Worm (Caenorhabditis elegans): ENCODE measurements around the gene cpg-23.

- TF ChIP-seq ces-1 (GFP tag; optimal IDR thresholded peaks at IDR 0.05) (no peak), ztf-11 (tag; optimal IDR thresholded peaks at IDR 0.05) (no peak), pqm-1 (tag; optimal IDR thresholded peaks at IDR 0.05) (no peak), hlh-30 (tag; optimal IDR thresholded peaks at IDR 0.05; ENCODE audit: insufficient read depth) (no peak), tra-1 (GFP tag; IDR thresholded peaks at IDR 0.05) (no peak), F49E8.2 (tag; optimal IDR thresholded peaks at IDR 0.05; ENCODE audit: borderline replicate concordance) (no peak), rbr-2 (tag; optimal IDR thresholded peaks at IDR 0.05) (no peak), nhr-237 (tag; optimal IDR thresholded peaks at IDR 0.05) (no peak), ceh-32 (tag; optimal IDR thresholded peaks at IDR 0.05; ENCODE audit: poor library complexity) (no peak), ZK546.5 (tag; optimal IDR thresholded peaks at IDR 0.05) (no peak), gei-8 (GFP tag; optimal IDR thresholded peaks at IDR 0.05) (no peak)
These were observed at the start of gene cpg-23 for ce11 chrV:19140495-19140894.
